Fruit fly (Drosophila melanogaster): ENCODE measurements around the gene CG10866.

The CG10866 gene

dm6 chr3L:3931778-3932177 is 6.0 kb downstream of the CG10866 start:
- TF ChIP-seq Dll (optimal IDR thresholded peaks at IDR 0.05): no peak
- TF ChIP-seq psq (optimal IDR thresholded peaks at IDR 0.05): no peak
- TF ChIP-seq usp (GFP tag; optimal IDR thresholded peaks at IDR 0.05): no peak

dm6 chr3L:3930930-3931329 is 6.9 kb downstream of the CG10866 start:
- TF ChIP-seq CG8478 (optimal IDR thresholded peaks at IDR 0.05) (no peak), EcR (GFP tag; optimal IDR thresholded peaks at IDR 0.05) (no peak), pan (optimal IDR thresholded peaks at IDR 0.05) (no peak), Dll (optimal IDR thresholded peaks at IDR 0.05) (no peak), usp (GFP tag; optimal IDR thresholded peaks at IDR 0.05) (no peak), psq (optimal IDR thresholded peaks at IDR 0.05) (no peak)

- TF ChIP-seq psq (optimal IDR thresholded peaks at IDR 0.05): no peak
- TF ChIP-seq usp (GFP tag; optimal IDR thresholded peaks at IDR 0.05): no peak
- no peak for TF ChIP-seq EcR (GFP tag; optimal IDR thresholded peaks at IDR 0.05)
- no peak for TF ChIP-seq CG8478 (optimal IDR thresholded peaks at IDR 0.05)
- no peak for TF ChIP-seq pan (optimal IDR thresholded peaks at IDR 0.05)
- no peak for TF ChIP-seq Dll (optimal IDR thresholded peaks at IDR 0.05)
These were observed 7.6 kb downstream of the CG10866 start for dm6 chr3L:3929968-3930767.

- no peak for TF ChIP-seq psq (optimal IDR thresholded peaks at IDR 0.05)
- no peak for TF ChIP-seq Dll (optimal IDR thresholded peaks at IDR 0.05)
- TF ChIP-seq pan (optimal IDR thresholded peaks at IDR 0.05): no peak
- TF ChIP-seq EcR (GFP tag; optimal IDR thresholded peaks at IDR 0.05): no peak
- no peak for TF ChIP-seq CG8478 (optimal IDR thresholded peaks at IDR 0.05)
- TF ChIP-seq usp (GFP tag; optimal IDR thresholded peaks at IDR 0.05): no peak
These were observed 8.6 kb downstream of the CG10866 start for dm6 chr3L:3928943-3929785.

dm6 chr3L:3928205-3928942 is 9.4 kb downstream of the CG10866 start:
- TF ChIP-seq usp (GFP tag; optimal IDR thresholded peaks at IDR 0.05) (no peak), CG8478 (optimal IDR thresholded peaks at IDR 0.05) (no peak), Dll (optimal IDR thresholded peaks at IDR 0.05) (no peak), psq (optimal IDR thresholded peaks at IDR 0.05) (no peak), pan (optimal IDR thresholded peaks at IDR 0.05) (no peak), EcR (GFP tag; optimal IDR thresholded peaks at IDR 0.05) (no peak)

dm6 chr3L:3927462-3927861 is 10.3 kb downstream of the CG10866 start:
- TF ChIP-seq usp (GFP tag; optimal IDR thresholded peaks at IDR 0.05) (no peak), CG8478 (optimal IDR thresholded peaks at IDR 0.05) (no peak)

dm6 chr3L:3926191-3926765 is 11.5 kb downstream of the CG10866 start:
- TF ChIP-seq usp (GFP tag; optimal IDR thresholded peaks at IDR 0.05) (no peak), psq (optimal IDR thresholded peaks at IDR 0.05) (no peak), CG8478 (optimal IDR thresholded peaks at IDR 0.05) (no peak), pan (optimal IDR thresholded peaks at IDR 0.05) (peak; percentile 8)

dm6 chr3L:3925487-3925886 is 12.3 kb downstream of the CG10866 start:
- TF ChIP-seq CG8478 (optimal IDR thresholded peaks at IDR 0.05) (no peak), pan (optimal IDR thresholded peaks at IDR 0.05) (no peak), psq (optimal IDR thresholded peaks at IDR 0.05) (no peak), EcR (GFP tag; optimal IDR thresholded peaks at IDR 0.05) (no peak), Dll (optimal IDR thresholded peaks at IDR 0.05) (no peak), usp (GFP tag; optimal IDR thresholded peaks at IDR 0.05) (no peak)

dm6 chr3L:3923631-3924274 is 14.0 kb downstream of the CG10866 start:
- TF ChIP-seq EcR (GFP tag; optimal IDR thresholded peaks at IDR 0.05) (no peak), CG8478 (optimal IDR thresholded peaks at IDR 0.05) (no peak), Dll (optimal IDR thresholded peaks at IDR 0.05) (no peak), psq (optimal IDR thresholded peaks at IDR 0.05) (no peak), usp (GFP tag; optimal IDR thresholded peaks at IDR 0.05) (no peak), pan (optimal IDR thresholded peaks at IDR 0.05) (no peak)

- no peak for TF ChIP-seq pan (optimal IDR thresholded peaks at IDR 0.05)
- no peak for TF ChIP-seq Dll (optimal IDR thresholded peaks at IDR 0.05)
- TF ChIP-seq CG8478 (optimal IDR thresholded peaks at IDR 0.05): no peak
- TF ChIP-seq usp (GFP tag; optimal IDR thresholded peaks at IDR 0.05): no peak
- TF ChIP-seq psq (optimal IDR thresholded peaks at IDR 0.05): no peak
- no peak for TF ChIP-seq EcR (GFP tag; optimal IDR thresholded peaks at IDR 0.05)
These were observed 25.7 kb downstream of the CG10866 start for dm6 chr3L:3912134-3912533.

dm6 chr3L:3909831-3910230 is 28.0 kb downstream of the CG10866 start, which contains the start of gene mge:
Gene mge (minus strand): TSS chr3L:3909931.
- TF ChIP-seq pan (optimal IDR thresholded peaks at IDR 0.05) (no peak), usp (GFP tag; optimal IDR thresholded peaks at IDR 0.05) (no peak), Dll (optimal IDR thresholded peaks at IDR 0.05) (no peak), CG8478 (optimal IDR thresholded peaks at IDR 0.05) (no peak), EcR (GFP tag; optimal IDR thresholded peaks at IDR 0.05) (no peak), psq (optimal IDR thresholded peaks at IDR 0.05) (no peak)

All from whole organism.